Fruit fly (Drosophila melanogaster): ENCODE measurements around the gene Lsp1beta.

The Lsp1beta gene

dm6 chr2L:870749-871418 is 27.4 kb upstream of the Lsp1beta start (continued):
- TF ChIP-seq nerfin-1 (tag; optimal IDR thresholded peaks at IDR 0.05) (peak; percentile 85), danr (GFP tag; IDR thresholded peaks at IDR 0.05) (no peak), Dad (GFP tag; optimal IDR thresholded peaks at IDR 0.05) (peak; percentile 79), CG2875 (GFP tag; optimal IDR thresholded peaks at IDR 0.05) (peak; percentile 27), MBD-R2 (GFP tag; IDR thresholded peaks at IDR 0.05) (peak; percentile 41; the same call in 1 of the 2 replicates), CG10267 (tag; optimal IDR thresholded peaks at IDR 0.05) (peak; percentile 29), CG2678 (tag; optimal IDR thresholded peaks at IDR 0.05) (peak; percentile 71), CG14667 (GFP tag; IDR thresholded peaks at IDR 0.05) (no peak), trem (tag; optimal IDR thresholded peaks at IDR 0.05) (peak; percentile 100), Sry-δ (GFP tag; optimal IDR thresholded peaks at IDR 0.05) (peak; percentile 62), ab (GFP tag; optimal IDR thresholded peaks at IDR 0.05) (peak; percentile 23), CG2129 (GFP tag; IDR thresholded peaks at IDR 0.05; ENCODE audit: partially characterized antibody) (no peak), CG18599 (GFP tag; optimal IDR thresholded peaks at IDR 0.05) (peak; percentile 74), nerfin-2 (GFP tag; IDR thresholded peaks at IDR 0.05; ENCODE audit: partially characterized antibody) (peak; percentile 11; the same call in 1 of the 2 replicates), sisA (GFP tag; IDR thresholded peaks at IDR 0.05) (peak; percentile 80), tap (tag; optimal IDR thresholded peaks at IDR 0.05) (no peak), Ptx1 (GFP tag; IDR thresholded peaks at IDR 0.05) (peak; percentile 70), CG30020 (tag; optimal IDR thresholded peaks at IDR 0.05) (no peak), CG9609 (GFP tag; optimal IDR thresholded peaks at IDR 0.05) (peak; percentile 59), CG15011 (GFP tag; optimal IDR thresholded peaks at IDR 0.05) (peak; percentile 64), Vsx1 (GFP tag; optimal IDR thresholded peaks at IDR 0.05) (no peak), zf30C (GFP tag; optimal IDR thresholded peaks at IDR 0.05) (no peak), ap (GFP tag; IDR thresholded peaks at IDR 0.05) (peak; percentile 46), CG17829 (tag; optimal IDR thresholded peaks at IDR 0.05) (peak; percentile 56), CG7963 (GFP tag; IDR thresholded peaks at IDR 0.05; ENCODE audit: partially characterized antibody) (no peak; the same call in 2 of the 3 replicates), CG14965 (GFP tag; optimal IDR thresholded peaks at IDR 0.05; ENCODE audit: borderline replicate concordance) (no peak), cwo (GFP tag; optimal IDR thresholded peaks at IDR 0.05) (peak; percentile 62), CG18262 (tag; optimal IDR thresholded peaks at IDR 0.05) (peak; percentile 43), hth (optimal IDR thresholded peaks at IDR 0.05) (no peak), trh (GFP tag; optimal IDR thresholded peaks at IDR 0.05) (peak; percentile 13), CG8290 (GFP tag; optimal IDR thresholded peaks at IDR 0.05) (no peak), CG8290 (tag; optimal IDR thresholded peaks at IDR 0.05) (peak in 1 of 2 experiments; percentile 59), stwl (tag; optimal IDR thresholded peaks at IDR 0.05) (peak; percentile 26), CG9215 (GFP tag; IDR thresholded peaks at IDR 0.05) (peak; percentile 61), pita (GFP tag; optimal IDR thresholded peaks at IDR 0.05) (no peak), CG34224 (GFP tag; IDR thresholded peaks at IDR 0.05; ENCODE audit: partially characterized antibody) (no peak), D19B (GFP tag; optimal IDR thresholded peaks at IDR 0.05) (peak; percentile 32), CG13894 (tag; optimal IDR thresholded peaks at IDR 0.05) (peak; percentile 7), NC2β (GFP tag; optimal IDR thresholded peaks at IDR 0.05) (peak; percentile 47), Atf3 (GFP tag; optimal IDR thresholded peaks at IDR 0.05) (peak; percentile 57), Hsf (GFP tag; optimal IDR thresholded peaks at IDR 0.05) (peak; percentile 77), schlank (tag; optimal IDR thresholded peaks at IDR 0.05) (peak; percentile 64), Blimp-1 (GFP tag; optimal IDR thresholded peaks at IDR 0.05) (peak; percentile 61), Drgx (GFP tag; IDR thresholded peaks at IDR 0.05) (peak; percentile 53), Atf-2 (GFP tag; optimal IDR thresholded peaks at IDR 0.05) (peak; percentile 71), CG42726 (GFP tag; IDR thresholded peaks at IDR 0.05; ENCODE audit: partially characterized antibody) (no peak), sug (tag; optimal IDR thresholded peaks at IDR 0.05) (peak; percentile 65), mam (GFP tag; optimal IDR thresholded peaks at IDR 0.05) (peak; percentile 85), Pdp1 (GFP tag; optimal IDR thresholded peaks at IDR 0.05) (peak; percentile 73 to 99)

Measured in whole organism, embryonic.